Fruit fly (Drosophila melanogaster) whole organism, embryonic: Measurements from ENCODE around the gene CG32813.

ENCODE experiments used
- Adf1 ChIP-seq: fragments of 200-800 bp; sonication (Bioruptor generic); IDR thresholded peaks from 2 replicates; pipeline ENCODE4 v1.3.6; 2022; ENCODE audit warnings: missing biosample characterization, missing genetic modification characterization
- B-H2 ChIP-seq: fragments of 200-800 bp; sonication (Bioruptor generic); optimal IDR thresholded peaks from 2 replicates; lab custom pipeline; 2018; ENCODE audit warnings: missing biosample characterization, mild to moderate bottlenecking, missing genetic modification characterization
- Bdp1 ChIP-seq: fragments of 200-800 bp; sonication (Bioruptor generic); optimal IDR thresholded peaks from 3 replicates; lab custom pipeline; 2016; ENCODE audit warnings: missing biosample characterization, missing genetic modification characterization
- CG10209 ChIP-seq: fragments of 200-800 bp; sonication (Bioruptor generic); optimal IDR thresholded peaks from 3 replicates; lab custom pipeline; 2017; ENCODE audit warnings: missing biosample characterization, mild to moderate bottlenecking, missing genetic modification characterization, missing genetic modification reagents
- CG11723 ChIP-seq: fragments of 200-800 bp; sonication (Bioruptor generic); optimal IDR thresholded peaks from 2 replicates; lab custom pipeline; 2017; ENCODE audit warnings: missing biosample characterization, mild to moderate bottlenecking, missing genetic modification characterization
- CG12219 ChIP-seq: fragments of 200-800 bp; sonication (Bioruptor generic); optimal IDR thresholded peaks from 3 replicates; lab custom pipeline; 2018; ENCODE audit warnings: missing biosample characterization, mild to moderate bottlenecking, missing genetic modification characterization
- CG14050 ChIP-seq: fragments of 200-800 bp; sonication (Bioruptor generic); IDR thresholded peaks from 3 replicates; pipeline ENCODE4 v1.3.6; 2022; ENCODE audit warnings: missing biosample characterization, missing genetic modification characterization
- CG1603 ChIP-seq: fragments of 200-800 bp; sonication (Bioruptor generic); optimal IDR thresholded peaks from 2 replicates; lab custom pipeline; 2019; ENCODE audit warnings: missing biosample characterization, mild to moderate bottlenecking, missing genetic modification characterization, moderate library complexity
- CG1647 ChIP-seq: fragments of 200-800 bp; sonication (Bioruptor generic); optimal IDR thresholded peaks from 3 replicates; lab custom pipeline; 2016; ENCODE audit warnings: missing biosample characterization, missing genetic modification characterization
- CG16779 ChIP-seq: fragments of 200-800 bp; sonication (Bioruptor generic); IDR thresholded peaks from 2 replicates; pipeline ENCODE4 v1.3.6; 2022; ENCODE audit warnings: missing biosample characterization, missing genetic modification characterization
- CG17385 ChIP-seq: fragments of 200-800 bp; sonication (Bioruptor generic); optimal IDR thresholded peaks from 3 replicates; lab custom pipeline; 2018; ENCODE audit warnings: missing biosample characterization, mild to moderate bottlenecking, missing genetic modification characterization
- CG1792 ChIP-seq: fragments of 200-800 bp; sonication (Bioruptor generic); optimal IDR thresholded peaks from 2 replicates; lab custom pipeline; 2016; ENCODE audit warnings: missing biosample characterization, missing genetic modification characterization
- CG18476 ChIP-seq: fragments of 200-800 bp; sonication (Bioruptor generic); optimal IDR thresholded peaks from 2 replicates; lab custom pipeline; 2016; ENCODE audit warnings: missing biosample characterization, mild to moderate bottlenecking, missing genetic modification characterization
- CG32767 ChIP-seq: fragments of 200-800 bp; sonication (Bioruptor generic); IDR thresholded peaks from 2 replicates; pipeline ENCODE4 v1.3.6; 2022; ENCODE audit warnings: missing biosample characterization, missing genetic modification characterization
- CG34422 ChIP-seq: fragments of 200-800 bp; sonication (Bioruptor generic); IDR thresholded peaks from 3 replicates; pipeline ENCODE4 v1.3.6; 2022; ENCODE audit warnings: missing biosample characterization, missing genetic modification characterization
- CG3995 ChIP-seq: fragments of 200-800 bp; sonication (Bioruptor generic); optimal IDR thresholded peaks from 3 replicates; lab custom pipeline; 2016; ENCODE audit warnings: missing biosample characterization, missing genetic modification characterization
- CG9609 ChIP-seq: fragments of 200-800 bp; sonication (Bioruptor generic); optimal IDR thresholded peaks from 3 replicates; lab custom pipeline; 2016; ENCODE audit warnings: missing biosample characterization, missing genetic modification characterization
- Camta ChIP-seq: fragments of 200-800 bp; sonication (Bioruptor generic); optimal IDR thresholded peaks from 2 replicates; lab custom pipeline; 2016; ENCODE audit warnings: missing biosample characterization, missing genetic modification characterization
- Chrac-16 ChIP-seq: fragments of 200-800 bp; sonication (Bioruptor generic); optimal IDR thresholded peaks from 3 replicates; lab custom pipeline; 2016; ENCODE audit warnings: missing biosample characterization, missing genetic modification characterization
- Dbx ChIP-seq: fragments of 200-800 bp; sonication (Bioruptor generic); IDR thresholded peaks from 3 replicates; pipeline ENCODE4 v1.3.6; 2022; ENCODE audit warnings: missing biosample characterization, missing genetic modification characterization
- Doc3 ChIP-seq: fragments of 200-800 bp; sonication (Bioruptor generic); IDR thresholded peaks from 3 replicates; pipeline ENCODE4 v1.3.6; 2022; ENCODE audit warnings: missing biosample characterization, missing genetic modification characterization; ENCODE audit not compliant: partially characterized antibody
- Dp ChIP-seq: fragments of 200-800 bp; sonication (Bioruptor generic); optimal IDR thresholded peaks from 2 replicates; lab custom pipeline; 2018; ENCODE audit warnings: missing biosample characterization, mild to moderate bottlenecking, missing genetic modification characterization, moderate library complexity
- Dref ChIP-seq: fragments of 200-800 bp; sonication (Bioruptor generic); IDR thresholded peaks from 2 replicates; pipeline ENCODE4 v1.3.6; 2022; ENCODE audit warnings: missing biosample characterization, missing genetic modification characterization
- Ets65A ChIP-seq: fragments of 200-800 bp; sonication (Bioruptor generic); peaks from one replicate; lab custom pipeline; 2016; ENCODE audit warnings: missing biosample characterization, missing genetic modification characterization
- Gsc ChIP-seq: fragments of 200-800 bp; sonication (Bioruptor generic); IDR thresholded peaks from 2 replicates; pipeline ENCODE4 v1.3.6; 2022; ENCODE audit warnings: missing biosample characterization, missing genetic modification characterization
- HHEX ChIP-seq: fragments of 200-800 bp; sonication (Bioruptor generic); optimal IDR thresholded peaks from 3 replicates; lab custom pipeline; 2017; ENCODE audit warnings: missing biosample characterization, mild to moderate bottlenecking, missing genetic modification characterization, missing genetic modification reagents
- HLH54F ChIP-seq: fragments of 200-800 bp; sonication (Bioruptor generic); optimal IDR thresholded peaks from 3 replicates; lab custom pipeline; 2016; ENCODE audit warnings: missing biosample characterization, missing genetic modification characterization
- Hr39 ChIP-seq: fragments of >200 bp; optimal IDR thresholded peaks from 2 replicates; lab custom pipeline; 2017
- Kr ChIP-seq: fragments of 200-800 bp; sonication (Bioruptor generic); optimal IDR thresholded peaks from 2 replicates; lab custom pipeline; 2017; ENCODE audit warnings: missing biosample characterization, mild to moderate bottlenecking, missing genetic modification characterization
- MBD-R2 ChIP-seq: fragments of 200-800 bp; sonication (Bioruptor generic); IDR thresholded peaks from 2 replicates; pipeline ENCODE4 v1.3.6; 2022; ENCODE audit warnings: missing biosample characterization, missing genetic modification characterization
- Max ChIP-seq: fragments of 200-800 bp; sonication (Bioruptor generic); optimal IDR thresholded peaks from 2 replicates; lab custom pipeline; 2016; ENCODE audit warnings: missing biosample characterization, mild to moderate bottlenecking, missing genetic modification characterization
- Meics ChIP-seq: fragments of 200-800 bp; sonication (Bioruptor generic); optimal IDR thresholded peaks from 2 replicates; lab custom pipeline; 2017; ENCODE audit warnings: missing biosample characterization, mild to moderate bottlenecking, missing genetic modification characterization
- Stat92E ChIP-seq, 3 experiments: fragments of >200 bp in 2 of 3; fragments of 200-800 bp in 1 of 3; sonication (Bioruptor generic) in 1 of 3; optimal IDR thresholded peaks; 2 replicates each; lab custom pipeline; 2017 to 2019; ENCODE audit warnings: missing biosample characterization in 3 of 3, missing genetic modification characterization in 3 of 3, mild to moderate bottlenecking in 1 of 3, moderate library complexity in 1 of 3
- Xbp1 ChIP-seq: fragments of 200-800 bp; sonication (Bioruptor generic); optimal IDR thresholded peaks from 3 replicates; lab custom pipeline; 2016; ENCODE audit warnings: missing biosample characterization, mild to moderate bottlenecking, missing genetic modification characterization
- bab2 ChIP-seq: fragments of 200-800 bp; sonication (Bioruptor generic); optimal IDR thresholded peaks from 2 replicates; lab custom pipeline; 2016; ENCODE audit warnings: missing biosample characterization, missing genetic modification characterization
- bcd ChIP-seq: fragments of 200-800 bp; sonication (Bioruptor generic); optimal IDR thresholded peaks from 2 replicates; lab custom pipeline; 2017; ENCODE audit warnings: missing biosample characterization, mild to moderate bottlenecking, missing genetic modification characterization
- bowl ChIP-seq: fragments of 200-800 bp; sonication (Bioruptor generic); IDR thresholded peaks from 2 replicates; pipeline ENCODE4 v1.3.6; 2022; ENCODE audit warnings: missing biosample characterization, missing genetic modification characterization
- cad ChIP-seq: fragments of >200 bp; optimal IDR thresholded peaks from 2 replicates; lab custom pipeline; 2017; ENCODE audit warnings: missing biosample characterization, missing genetic modification characterization
- cg ChIP-seq: fragments of 200-800 bp; sonication (Bioruptor generic); optimal IDR thresholded peaks from 3 replicates; lab custom pipeline; 2019; ENCODE audit warnings: missing biosample characterization, mild to moderate bottlenecking, missing genetic modification characterization, moderate library complexity
- crol ChIP-seq: fragments of 200-800 bp; sonication (Bioruptor generic); IDR thresholded peaks from 2 replicates; pipeline ENCODE4 v1.3.6; 2022; ENCODE audit warnings: missing biosample characterization, missing genetic modification characterization
- danr ChIP-seq: fragments of 200-800 bp; sonication (Bioruptor generic); IDR thresholded peaks from 2 replicates; pipeline ENCODE4 v1.3.6; 2022; ENCODE audit warnings: missing biosample characterization, missing genetic modification characterization
- dmrt11E ChIP-seq: fragments of 200-800 bp; sonication (Bioruptor generic); optimal IDR thresholded peaks from 3 replicates; lab custom pipeline; 2018; ENCODE audit warnings: missing biosample characterization, mild to moderate bottlenecking, missing genetic modification characterization, moderate library complexity
- exex ChIP-seq: fragments of 200-800 bp; sonication (Bioruptor generic); optimal IDR thresholded peaks from 4 replicates; lab custom pipeline; 2018; ENCODE audit warnings: missing biosample characterization, mild to moderate bottlenecking, missing genetic modification characterization, moderate library complexity
- gcm2 ChIP-seq: fragments of 200-800 bp; sonication (Bioruptor generic); optimal IDR thresholded peaks from 2 replicates; lab custom pipeline; 2016; ENCODE audit warnings: missing biosample characterization, missing genetic modification characterization
- gsb ChIP-seq: fragments of 200-800 bp; sonication (Bioruptor generic); IDR thresholded peaks from 2 replicates; pipeline ENCODE4 v1.3.6; 2022; ENCODE audit warnings: missing biosample characterization, missing genetic modification characterization
- knrl ChIP-seq: fragments of 200-800 bp; sonication (Bioruptor generic); IDR thresholded peaks from 3 replicates; pipeline ENCODE4 v1.3.6; 2022; ENCODE audit warnings: missing biosample characterization, missing genetic modification characterization; ENCODE audit not compliant: partially characterized antibody
- nau ChIP-seq: fragments of 200-800 bp; sonication (Bioruptor generic); optimal IDR thresholded peaks from 3 replicates; lab custom pipeline; 2017; ENCODE audit warnings: missing biosample characterization, mild to moderate bottlenecking, missing genetic modification characterization, missing genetic modification reagents
- p53 ChIP-seq: fragments of 200-800 bp; sonication (Bioruptor generic); optimal IDR thresholded peaks from 2 replicates; lab custom pipeline; 2016; ENCODE audit warnings: missing biosample characterization, missing genetic modification characterization
- ro ChIP-seq: fragments of 200-800 bp; sonication (Bioruptor generic); IDR thresholded peaks from 2 replicates; pipeline ENCODE4 v1.3.6; 2022; ENCODE audit warnings: missing biosample characterization, missing genetic modification characterization
- run ChIP-seq: fragments of 200-800 bp; sonication (Bioruptor generic); optimal IDR thresholded peaks from 3 replicates; lab custom pipeline; 2018; ENCODE audit warnings: missing biosample characterization, mild to moderate bottlenecking, missing genetic modification characterization
- slou ChIP-seq: fragments of 200-800 bp; sonication (Bioruptor generic); optimal IDR thresholded peaks from 3 replicates; lab custom pipeline; 2016; ENCODE audit warnings: missing biosample characterization, missing genetic modification characterization

Gene CG32813

dm6 chrX:1370104-1370802 is 10.5 kb upstream of the CG32813 start, which contains the start of gene ssx (continued):
- TF ChIP-seq run (no peak), Camta (GFP tag; lab: Kevin White, UChicago) (peak; percentile 39), Doc3 (GFP tag; lab: Robert Waterston, UW) (peak; percentile 73), CG16779 (GFP tag; lab: Robert Waterston, UW) (no peak), crol (GFP tag; lab: Robert Waterston, UW) (no peak), bowl (no peak), cad (GFP tag; lab: Kevin White, UChicago) (no peak), Xbp1 (GFP tag; lab: Kevin White, UChicago) (peak; percentile 49), Chrac-16 (GFP tag; lab: Kevin White, UChicago) (peak; percentile 30), B-H2 (no peak), CG1603 (tag; lab: Kevin White, UChicago) (peak; percentile 56), CG3995 (no peak), bcd (GFP tag; lab: Kevin White, UChicago) (peak; percentile 22), dmrt11E (tag; lab: Kevin White, UChicago) (no peak), Adf1 (GFP tag; lab: Robert Waterston, UW) (no peak), CG14050 (GFP tag; lab: Robert Waterston, UW) (no peak), CG10209 (GFP tag; lab: Kevin White, UChicago) (no peak), cg (GFP tag; lab: Kevin White, UChicago) (peak; percentile 89), Dp (peak; percentile 42), Meics (GFP tag; lab: Kevin White, UChicago) (no peak), gcm2 (no peak), knrl (GFP tag; lab: Robert Waterston, UW) (peak; percentile 76), Max (GFP tag; lab: Kevin White, UChicago) (no peak), CG1647 (peak; percentile 13), CG18476 (GFP tag; lab: Kevin White, UChicago) (no peak), bab2 (GFP tag; lab: Kevin White, UChicago) (peak; percentile 14), Kr (no peak), gsb (GFP tag; lab: Robert Waterston, UW) (no peak), CG34422 (GFP tag; lab: Robert Waterston, UW) (0 out of 3 replicates have a peak, but pooled peaks have one; percentile 17), Stat92E (GFP tag; optimal IDR thresholded peaks at IDR 0.05; lab: Kevin White, UChicago) (no peak), MBD-R2 (no peak; the same call in 1 of the 2 replicates), Dref (GFP tag; lab: Robert Waterston, UW) (peak; percentile 78), nau (GFP tag; lab: Kevin White, UChicago) (no peak), slou (GFP tag; lab: Kevin White, UChicago) (no peak), Gsc (GFP tag; lab: Robert Waterston, UW) (no peak), CG11723 (GFP tag; lab: Kevin White, UChicago) (peak; percentile 1), CG17385 (GFP tag; lab: Kevin White, UChicago) (peak; percentile 33), exex (tag; lab: Kevin White, UChicago) (peak; percentile 23), Bdp1 (peak; percentile 16), CG12219 (GFP tag; lab: Kevin White, UChicago) (no peak), CG32767 (GFP tag; lab: Robert Waterston, UW) (0 out of 2 replicates have a peak, but pooled peaks have one; percentile 35), HHEX (no peak), Dbx (no peak), p53 (GFP tag; lab: Kevin White, UChicago) (peak; percentile 10), Hr39 (lab: Kevin White, UChicago) (no peak), CG1792 (no peak), Ets65A (no peak), ro (GFP tag; lab: Robert Waterston, UW) (no peak), danr (GFP tag; lab: Robert Waterston, UW) (no peak), HLH54F (GFP tag; lab: Kevin White, UChicago) (peak; percentile 36), CG9609 (peak; percentile 9)
